Fruit fly (Drosophila melanogaster) whole organism, embryonic: ENCODE results near the gene und.
A peak's percentile ranks its signal among the peaks of the same experiment; 100 is the strongest.

Experiments
- CG1024 ChIP-seq: fragments of 200-800 bp; sonication (Bioruptor generic); IDR thresholded peaks from 2 replicates; pipeline ENCODE4 v1.3.6; 2022; ENCODE audit warnings: missing biosample characterization, missing genetic modification characterization
- CG10267 ChIP-seq: fragments of 200-800 bp; sonication (Bioruptor generic); optimal IDR thresholded peaks from 2 replicates; lab custom pipeline; 2018; ENCODE audit warnings: missing biosample characterization, mild to moderate bottlenecking, missing genetic modification characterization, moderate library complexity
- CG10543 ChIP-seq: fragments of 200-800 bp; sonication (Bioruptor generic); optimal IDR thresholded peaks from 3 replicates; lab custom pipeline; 2017; ENCODE audit warnings: missing biosample characterization, mild to moderate bottlenecking, missing genetic modification characterization, moderate library complexity
- CG11560 ChIP-seq: fragments of 200-800 bp; sonication (Bioruptor generic); IDR thresholded peaks from 3 replicates; pipeline ENCODE4 v1.3.6; 2022; ENCODE audit warnings: missing biosample characterization, missing genetic modification characterization
- CG11695 ChIP-seq: fragments of 200-800 bp; sonication (Bioruptor generic); IDR thresholded peaks from 3 replicates; pipeline ENCODE4 v1.3.6; 2022; ENCODE audit warnings: missing biosample characterization, missing genetic modification characterization
- CG12104 ChIP-seq: fragments of 200-800 bp; sonication (Bioruptor generic); optimal IDR thresholded peaks from 3 replicates; lab custom pipeline; 2016; ENCODE audit warnings: missing biosample characterization, missing genetic modification characterization
- CG12391 ChIP-seq: fragments of 200-800 bp; sonication (Bioruptor generic); optimal IDR thresholded peaks from 3 replicates; lab custom pipeline; 2018; ENCODE audit warnings: missing biosample characterization, mild to moderate bottlenecking, missing genetic modification characterization, moderate library complexity
- CG14667 ChIP-seq: fragments of 200-800 bp; sonication (Bioruptor generic); IDR thresholded peaks from 2 replicates; pipeline ENCODE4 v1.3.6; 2022; ENCODE audit warnings: missing biosample characterization, missing genetic modification characterization
- CG15011 ChIP-seq: fragments of 200-800 bp; sonication (Bioruptor generic); optimal IDR thresholded peaks from 3 replicates; lab custom pipeline; 2018; ENCODE audit warnings: missing biosample characterization, mild to moderate bottlenecking, missing genetic modification characterization
- CG1529 ChIP-seq: fragments of 200-800 bp; sonication (Bioruptor generic); optimal IDR thresholded peaks from 3 replicates; lab custom pipeline; 2018; ENCODE audit warnings: missing biosample characterization, missing genetic modification characterization
- CG15696 ChIP-seq: fragments of 200-800 bp; sonication (Bioruptor generic); optimal IDR thresholded peaks from 2 replicates; lab custom pipeline; 2019; ENCODE audit warnings: missing biosample characterization, mild to moderate bottlenecking, missing genetic modification characterization, moderate library complexity
- CG2116 ChIP-seq: fragments of 200-800 bp; sonication (Bioruptor generic); optimal IDR thresholded peaks from 3 replicates; lab custom pipeline; 2018; ENCODE audit warnings: missing biosample characterization, mild to moderate bottlenecking, missing genetic modification characterization
- CG30020 ChIP-seq: fragments of 200-800 bp; optimal IDR thresholded peaks from 2 replicates; lab custom pipeline; 2019; ENCODE audit warnings: missing biosample characterization, mild to moderate bottlenecking, missing genetic modification characterization, moderate library complexity
- CG3995 ChIP-seq: fragments of 200-800 bp; sonication (Bioruptor generic); optimal IDR thresholded peaks from 3 replicates; lab custom pipeline; 2016; ENCODE audit warnings: missing biosample characterization, missing genetic modification characterization
- CG4707 ChIP-seq: fragments of 200-800 bp; sonication (Bioruptor generic); optimal IDR thresholded peaks from 2 replicates; lab custom pipeline; 2018; ENCODE audit warnings: missing biosample characterization, mild to moderate bottlenecking, missing genetic modification characterization, moderate library complexity
- CG4730 ChIP-seq: fragments of 200-800 bp; sonication (Bioruptor generic); IDR thresholded peaks from 2 replicates; pipeline ENCODE4 v1.3.6; 2022; ENCODE audit warnings: missing biosample characterization, missing genetic modification characterization
- CG6272 ChIP-seq: fragments of 200-800 bp; sonication (Bioruptor generic); IDR thresholded peaks from 2 replicates; pipeline ENCODE4 v1.3.6; 2022; ENCODE audit warnings: missing biosample characterization, missing genetic modification characterization
- CG6683 ChIP-seq: fragments of 200-800 bp; sonication (Bioruptor generic); optimal IDR thresholded peaks from 2 replicates; lab custom pipeline; 2017; ENCODE audit warnings: missing biosample characterization, mild to moderate bottlenecking, missing genetic modification characterization, missing genetic modification reagents
- CG6813 ChIP-seq: fragments of 200-800 bp; sonication (Bioruptor generic); optimal IDR thresholded peaks from 2 replicates; lab custom pipeline; 2017; ENCODE audit warnings: missing biosample characterization, missing genetic modification characterization, mild to moderate bottlenecking, moderate library complexity, missing genetic modification reagents
- D ChIP-seq, 2 experiments: fragments of 200-800 bp in 1 of 2; fragments of >200 bp in 1 of 2; sonication (Bioruptor generic) in 1 of 2; optimal IDR thresholded peaks; 2 replicates in 1 of 2; 3 replicates in 1 of 2; lab custom pipeline; 2017; ENCODE audit warnings: mild to moderate bottlenecking in 1 of 2, missing biosample characterization in 1 of 2, missing genetic modification characterization in 1 of 2, missing genetic modification reagents in 1 of 2
- Dip3 ChIP-seq: fragments of 200-800 bp; sonication (Bioruptor generic); optimal IDR thresholded peaks from 3 replicates; lab custom pipeline; 2016; ENCODE audit warnings: missing biosample characterization, missing genetic modification characterization
- ERR ChIP-seq: fragments of 200-800 bp; sonication (Bioruptor generic); optimal IDR thresholded peaks from 2 replicates; lab custom pipeline; 2016; ENCODE audit warnings: missing biosample characterization, missing genetic modification characterization
- Fer1 ChIP-seq: fragments of 200-800 bp; sonication (Bioruptor generic); optimal IDR thresholded peaks from 2 replicates; lab custom pipeline; 2017; ENCODE audit warnings: missing biosample characterization, mild to moderate bottlenecking, missing genetic modification characterization
- Fer3 ChIP-seq: fragments of 200-800 bp; sonication (Bioruptor generic); optimal IDR thresholded peaks from 2 replicates; lab custom pipeline; 2018; ENCODE audit warnings: missing biosample characterization, mild to moderate bottlenecking, missing genetic modification characterization, moderate library complexity
- Lim3 ChIP-seq: fragments of 200-800 bp; sonication (Bioruptor generic); IDR thresholded peaks from 2 replicates; pipeline ENCODE4 v1.3.6; 2022; ENCODE audit warnings: missing biosample characterization, missing genetic modification characterization
- Nf-YA ChIP-seq: fragments of 200-800 bp; sonication (Bioruptor generic); IDR thresholded peaks from 2 replicates; pipeline ENCODE4 v1.3.6; 2022; ENCODE audit warnings: missing biosample characterization, missing genetic modification characterization
- Nf-YC ChIP-seq: fragments of 200-800 bp; optimal IDR thresholded peaks from 3 replicates; lab custom pipeline; 2019; ENCODE audit warnings: missing biosample characterization, mild to moderate bottlenecking, missing genetic modification characterization, moderate library complexity
- Ravus ChIP-seq: fragments of 200-800 bp; sonication (Bioruptor generic); IDR thresholded peaks from 2 replicates; pipeline ENCODE4 v1.3.6; 2022; ENCODE audit warnings: missing biosample characterization, missing genetic modification characterization
- Usf ChIP-seq: fragments of 200-800 bp; sonication (Bioruptor generic); optimal IDR thresholded peaks from 2 replicates; lab custom pipeline; 2017; ENCODE audit warnings: missing genotype, missing biosample characterization, missing genetic modification characterization
- az2 ChIP-seq: fragments of 200-800 bp; sonication (Bioruptor generic); optimal IDR thresholded peaks from 3 replicates; lab custom pipeline; 2016; ENCODE audit warnings: missing biosample characterization, missing genetic modification characterization
- dm ChIP-seq: fragments of 200-800 bp; sonication (Bioruptor generic); optimal IDR thresholded peaks from 3 replicates; lab custom pipeline; 2016; ENCODE audit warnings: missing biosample characterization, missing genetic modification characterization
- fd64A ChIP-seq: fragments of 200-800 bp; sonication (Bioruptor generic); optimal IDR thresholded peaks from 3 replicates; lab custom pipeline; 2018; ENCODE audit warnings: missing biosample characterization, mild to moderate bottlenecking, missing genetic modification characterization
- grau ChIP-seq: fragments of 200-800 bp; optimal IDR thresholded peaks from 3 replicates; lab custom pipeline; 2019; ENCODE audit warnings: missing biosample characterization, mild to moderate bottlenecking, missing genetic modification characterization, moderate library complexity
- her ChIP-seq: fragments of 200-800 bp; sonication (Bioruptor generic); optimal IDR thresholded peaks from 2 replicates; lab custom pipeline; 2016; ENCODE audit warnings: missing biosample characterization, missing genetic modification characterization
- inv ChIP-seq: fragments of 200-800 bp; sonication (Bioruptor generic); IDR thresholded peaks from 2 replicates; pipeline ENCODE4 v1.3.6; 2022; ENCODE audit warnings: missing biosample characterization, missing genetic modification characterization; ENCODE audit not compliant: partially characterized antibody
- nau ChIP-seq: fragments of 200-800 bp; sonication (Bioruptor generic); optimal IDR thresholded peaks from 3 replicates; lab custom pipeline; 2017; ENCODE audit warnings: missing biosample characterization, mild to moderate bottlenecking, missing genetic modification characterization, missing genetic modification reagents
- nerfin-1 ChIP-seq: fragments of 200-800 bp; sonication (Bioruptor generic); optimal IDR thresholded peaks from 3 replicates; lab custom pipeline; 2019; ENCODE audit warnings: missing biosample characterization, mild to moderate bottlenecking, missing genetic modification characterization, moderate library complexity
- pfk ChIP-seq: fragments of 200-800 bp; sonication (Bioruptor generic); optimal IDR thresholded peaks from 2 replicates; lab custom pipeline; 2018; ENCODE audit warnings: missing biosample characterization, mild to moderate bottlenecking, missing genetic modification characterization, moderate library complexity
- pros ChIP-seq: fragments of 200-800 bp; sonication (Bioruptor generic); optimal IDR thresholded peaks from 3 replicates; lab custom pipeline; 2019; ENCODE audit warnings: missing biosample characterization, mild to moderate bottlenecking, missing genetic modification characterization, moderate library complexity
- psq ChIP-seq: fragments of 200-800 bp; sonication (Bioruptor generic); optimal IDR thresholded peaks from 2 replicates; lab custom pipeline; 2017; ENCODE audit warnings: missing biosample characterization, missing genetic modification characterization
- ro ChIP-seq: fragments of 200-800 bp; sonication (Bioruptor generic); IDR thresholded peaks from 2 replicates; pipeline ENCODE4 v1.3.6; 2022; ENCODE audit warnings: missing biosample characterization, missing genetic modification characterization
- run ChIP-seq: fragments of 200-800 bp; sonication (Bioruptor generic); optimal IDR thresholded peaks from 3 replicates; lab custom pipeline; 2018; ENCODE audit warnings: missing biosample characterization, mild to moderate bottlenecking, missing genetic modification characterization
- schlank ChIP-seq: fragments of 200-800 bp; sonication (Bioruptor generic); optimal IDR thresholded peaks from 2 replicates; lab custom pipeline; 2018; ENCODE audit warnings: missing biosample characterization, mild to moderate bottlenecking, missing genetic modification characterization
- tin ChIP-seq: fragments of 200-800 bp; sonication (Bioruptor generic); optimal IDR thresholded peaks from 3 replicates; lab custom pipeline; 2016; ENCODE audit warnings: missing biosample characterization, missing genetic modification characterization
- tup ChIP-seq: fragments of 200-800 bp; sonication (Bioruptor generic); optimal IDR thresholded peaks from 2 replicates; lab custom pipeline; 2016; ENCODE audit warnings: missing biosample characterization, mild to moderate bottlenecking, missing genetic modification characterization, moderate library complexity
- vvl ChIP-seq: fragments of 200-800 bp; sonication (Bioruptor generic); IDR thresholded peaks from 2 replicates; pipeline ENCODE4 v1.3.6; 2022; ENCODE audit warnings: missing biosample characterization, missing genetic modification characterization
- yki ChIP-seq: fragments of >200 bp; optimal IDR thresholded peaks from 3 replicates; lab custom pipeline; 2018
- zfh2 ChIP-seq: fragments of 200-800 bp; sonication (Bioruptor generic); optimal IDR thresholded peaks from 2 replicates; lab custom pipeline; 2016; ENCODE audit warnings: missing biosample characterization, missing genetic modification characterization

Gene und

DNA sequence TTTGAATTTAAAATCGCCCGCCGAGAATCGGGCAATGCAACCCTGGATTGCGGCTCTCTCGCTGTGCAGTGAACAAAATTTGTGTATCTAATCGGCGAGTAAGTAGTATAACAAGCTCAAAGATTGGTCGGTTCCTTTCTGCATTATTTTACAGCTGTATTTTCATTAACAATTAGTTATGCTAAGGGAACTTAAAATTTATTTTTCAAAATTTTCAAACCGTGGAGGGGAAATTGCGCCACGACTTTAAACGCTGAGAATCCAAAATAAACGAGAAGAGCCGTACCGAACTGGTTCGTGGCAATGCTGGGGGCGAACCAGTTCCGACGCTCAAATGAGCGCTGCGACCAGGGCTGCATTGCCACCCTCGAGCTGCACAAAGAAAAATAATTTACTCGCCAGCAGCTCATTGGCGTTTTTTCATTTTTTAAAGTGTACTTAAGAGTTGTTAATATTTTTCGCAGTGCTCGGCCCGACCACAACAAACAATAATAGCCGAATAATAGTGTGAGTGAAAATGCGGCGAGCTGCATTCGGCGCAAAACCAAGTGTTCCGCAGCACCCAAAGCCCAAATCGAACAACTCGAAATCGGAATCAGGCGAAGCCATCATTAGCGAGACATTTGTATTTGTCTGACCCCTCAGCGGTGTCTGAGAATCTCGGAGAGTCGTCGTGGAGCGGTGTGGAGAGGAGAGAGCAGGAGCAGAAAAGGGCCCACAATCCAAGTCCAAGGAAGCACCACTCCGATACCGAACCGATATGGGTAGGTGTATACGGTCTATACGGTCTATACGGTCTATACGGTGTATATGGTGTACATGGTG lies 5.0 kb upstream of the und start, which contains the start of gene zf30C (continued):
- peak; percentile 54; the same call in 1 of the 3 replicates for TF ChIP-seq CG11560 (tag; lab: Robert Waterston, UW)
- no peak for TF ChIP-seq nau
- peak; percentile 77 for TF ChIP-seq CG6813 (GFP tag; lab: Kevin White, UChicago)
- peak; percentile 72 for TF ChIP-seq grau (tag; lab: Kevin White, UChicago)
- TF ChIP-seq CG12391 = peak; percentile 79
- TF ChIP-seq ro = 0 out of 2 replicates have a peak, but pooled peaks have one; percentile 30
- TF ChIP-seq Fer1 (GFP tag; lab: Kevin White, UChicago) = peak; percentile 67
- peak; percentile 31 for TF ChIP-seq run (tag; lab: Kevin White, UChicago)
- TF ChIP-seq Dip3 (GFP tag; lab: Kevin White, UChicago) = peak; percentile 91
- peak; percentile 75 for TF ChIP-seq Fer3 (tag; lab: Kevin White, UChicago)
- TF ChIP-seq CG1529 = peak; percentile 51
- peak; percentile 83 for TF ChIP-seq CG14667 (GFP tag; lab: Robert Waterston, UW)
- peak; percentile 25 for TF ChIP-seq CG3995
- peak; percentile 63; the same call in 2 of the 3 replicates for TF ChIP-seq CG11695 (GFP tag; lab: Robert Waterston, UW)
- TF ChIP-seq vvl (GFP tag; lab: Robert Waterston, UW) = peak; percentile 94
- TF ChIP-seq CG15011 (GFP tag; lab: Kevin White, UChicago) = peak; percentile 26
- peak; percentile 79 for TF ChIP-seq tup (GFP tag; lab: Kevin White, UChicago)
- peak; percentile 99 for TF ChIP-seq CG2116
- TF ChIP-seq CG30020 (tag; lab: Kevin White, UChicago) = peak; percentile 37
- peak; percentile 67 for TF ChIP-seq CG12104 (GFP tag; lab: Kevin White, UChicago)
- TF ChIP-seq tin (GFP tag; lab: Kevin White, UChicago) = peak; percentile 92
- TF ChIP-seq Nf-YA (GFP tag; lab: Robert Waterston, UW) = peak; percentile 30; the same call in 1 of the 2 replicates
- TF ChIP-seq az2 = peak; percentile 90
- peak; percentile 87 for TF ChIP-seq CG6272 (GFP tag; lab: Robert Waterston, UW)
- TF ChIP-seq CG6683 = peak; percentile 51
- TF ChIP-seq yki = no peak
- TF ChIP-seq Ravus (GFP tag; lab: Robert Waterston, UW) = peak; percentile 14; the same call in 1 of the 2 replicates
- peak; percentile 61 for TF ChIP-seq Usf
- peak; percentile 20 for TF ChIP-seq pfk
- peak; percentile 95 for TF ChIP-seq zfh2 (GFP tag; lab: Kevin White, UChicago)
- peak; percentile 58; the same call in 1 of the 2 replicates for TF ChIP-seq inv (GFP tag; lab: Robert Waterston, UW)
- TF ChIP-seq fd64A = peak; percentile 17
- TF ChIP-seq pros = no peak
- TF ChIP-seq schlank = peak; percentile 78
- TF ChIP-seq ERR (GFP tag; lab: Kevin White, UChicago) = peak; percentile 79
- peak; percentile 93 for TF ChIP-seq her (GFP tag; lab: Kevin White, UChicago)
- no peak for TF ChIP-seq Lim3
- TF ChIP-seq CG1024 (GFP tag; lab: Robert Waterston, UW) = peak; percentile 82
- no peak for TF ChIP-seq nerfin-1 (tag; lab: Kevin White, UChicago)
- TF ChIP-seq CG15696 (tag; lab: Kevin White, UChicago) = peak; percentile 65
- peak; percentile 69 for TF ChIP-seq Nf-YC (tag; lab: Kevin White, UChicago)
- TF ChIP-seq CG10267 = peak; percentile 70
- peak; percentile 7 for TF ChIP-seq D (optimal IDR thresholded peaks at IDR 0.05; lab: Kevin White, UChicago)
- peak; percentile 72 for TF ChIP-seq D (GFP tag; optimal IDR thresholded peaks at IDR 0.05; lab: Kevin White, UChicago)
- peak; percentile 83 for TF ChIP-seq CG10543 (GFP tag; lab: Kevin White, UChicago)
- peak; percentile 41 for TF ChIP-seq CG4707 (GFP tag; lab: Kevin White, UChicago)
- TF ChIP-seq dm (GFP tag; lab: Kevin White, UChicago) = peak; percentile 77
- TF ChIP-seq psq (GFP tag; lab: Kevin White, UChicago) = peak; percentile 43
- TF ChIP-seq CG4730 = peak; percentile 77
